Fruit fly (Drosophila melanogaster) whole organism, embryonic: ENCODE data around the gene dock.

Experiments
- CG10274 ChIP-seq: fragments of 200-800 bp; sonication (Bioruptor generic); optimal IDR thresholded peaks from 3 replicates; lab custom pipeline; 2017; ENCODE audit warnings: missing biosample characterization, mild to moderate bottlenecking, missing genetic modification characterization
- CG11085 ChIP-seq: fragments of 200-800 bp; sonication (Bioruptor generic); IDR thresholded peaks from 2 replicates; pipeline ENCODE4 v1.3.6; 2022; ENCODE audit warnings: missing biosample characterization, missing genetic modification characterization
- CG13123 ChIP-seq: fragments of 200-800 bp; sonication (Bioruptor generic); optimal IDR thresholded peaks from 2 replicates; lab custom pipeline; 2016; ENCODE audit warnings: missing biosample characterization, missing genetic modification characterization
- CG13287 ChIP-seq: fragments of 200-800 bp; sonication (Bioruptor generic); IDR thresholded peaks from 2 replicates; pipeline ENCODE4 v1.3.6; 2022; ENCODE audit warnings: missing biosample characterization, missing genetic modification characterization; ENCODE audit not compliant: partially characterized antibody
- CG1603 ChIP-seq: fragments of 200-800 bp; sonication (Bioruptor generic); optimal IDR thresholded peaks from 2 replicates; lab custom pipeline; 2019; ENCODE audit warnings: missing biosample characterization, mild to moderate bottlenecking, missing genetic modification characterization, moderate library complexity
- CG16813 ChIP-seq: fragments of 200-800 bp; sonication (Bioruptor generic); IDR thresholded peaks from 3 replicates; pipeline ENCODE4 v1.3.6; 2022; ENCODE audit warnings: missing biosample characterization, missing genetic modification characterization; ENCODE audit not compliant: partially characterized antibody
- CG18764 ChIP-seq: fragments of 200-800 bp; sonication (Bioruptor generic); optimal IDR thresholded peaks from 3 replicates; lab custom pipeline; 2016; ENCODE audit warnings: missing biosample characterization, missing genetic modification characterization
- CG3065 ChIP-seq: fragments of 200-800 bp; sonication (Bioruptor generic); optimal IDR thresholded peaks from 2 replicates; lab custom pipeline; 2016; ENCODE audit warnings: missing biosample characterization, missing genetic modification characterization
- CG31224 ChIP-seq: fragments of 200-800 bp; sonication (Bioruptor generic); IDR thresholded peaks from 2 replicates; pipeline ENCODE4 v1.3.6; 2022; ENCODE audit warnings: missing biosample characterization, missing genetic modification characterization
- CG33213 ChIP-seq: fragments of 200-800 bp; sonication (Bioruptor generic); optimal IDR thresholded peaks from 3 replicates; lab custom pipeline; 2016; ENCODE audit warnings: missing biosample characterization, missing genetic modification characterization
- CG43689 ChIP-seq: fragments of 200-800 bp; sonication (Bioruptor generic); IDR thresholded peaks from 2 replicates; pipeline ENCODE4 v1.3.6; 2022; ENCODE audit warnings: missing biosample characterization, missing genetic modification characterization
- CG8290 ChIP-seq, 3 experiments: fragments of 200-800 bp; sonication (Bioruptor generic); optimal IDR thresholded peaks; 2 replicates each; lab custom pipeline; 2016 to 2019; ENCODE audit warnings: missing biosample characterization in 3 of 3, missing genetic modification characterization in 3 of 3, mild to moderate bottlenecking in 2 of 3, moderate library complexity in 1 of 3
- CG9437 ChIP-seq: fragments of 200-800 bp; sonication (Bioruptor generic); optimal IDR thresholded peaks from 2 replicates; lab custom pipeline; 2018; ENCODE audit warnings: missing biosample characterization, mild to moderate bottlenecking, missing genetic modification characterization
- CG9727 ChIP-seq: fragments of 200-800 bp; sonication (Bioruptor generic); optimal IDR thresholded peaks from 3 replicates; lab custom pipeline; 2017; ENCODE audit warnings: missing biosample characterization, mild to moderate bottlenecking, missing genetic modification characterization
- CG9797 ChIP-seq: fragments of 200-800 bp; sonication (Bioruptor generic); optimal IDR thresholded peaks from 3 replicates; lab custom pipeline; 2018; ENCODE audit warnings: missing biosample characterization, mild to moderate bottlenecking, missing genetic modification characterization
- CG9932 ChIP-seq: fragments of 200-800 bp; sonication (Bioruptor generic); IDR thresholded peaks from 2 replicates; pipeline ENCODE4 v1.3.6; 2022; ENCODE audit warnings: missing biosample characterization, missing genetic modification characterization
- CoRest ChIP-seq: fragments of 200-800 bp; sonication (Bioruptor generic); optimal IDR thresholded peaks from 3 replicates; lab custom pipeline; 2018; ENCODE audit warnings: missing biosample characterization, mild to moderate bottlenecking, missing genetic modification characterization, moderate library complexity
- Doc2 ChIP-seq: fragments of 200-800 bp; sonication (Bioruptor generic); IDR thresholded peaks from 2 replicates; pipeline ENCODE4 v1.3.6; 2022; ENCODE audit warnings: missing biosample characterization, missing genetic modification characterization
- Dp ChIP-seq: fragments of 200-800 bp; sonication (Bioruptor generic); optimal IDR thresholded peaks from 2 replicates; lab custom pipeline; 2018; ENCODE audit warnings: missing biosample characterization, mild to moderate bottlenecking, missing genetic modification characterization, moderate library complexity
- Fer2 ChIP-seq: fragments of 200-800 bp; sonication (Bioruptor generic); optimal IDR thresholded peaks from 2 replicates; lab custom pipeline; 2018; ENCODE audit warnings: missing biosample characterization, mild to moderate bottlenecking, missing genetic modification characterization, moderate library complexity
- Gug ChIP-seq: fragments of 200-800 bp; sonication (Bioruptor generic); IDR thresholded peaks from 4 replicates; pipeline ENCODE4 v1.3.6; 2022; ENCODE audit warnings: missing biosample characterization, missing genetic modification characterization
- H2.0 ChIP-seq: fragments of 200-800 bp; sonication (Bioruptor generic); IDR thresholded peaks from 2 replicates; pipeline ENCODE4 v1.3.6; 2022; ENCODE audit warnings: missing biosample characterization, missing genetic modification characterization
- HLH54F ChIP-seq: fragments of 200-800 bp; sonication (Bioruptor generic); optimal IDR thresholded peaks from 3 replicates; lab custom pipeline; 2016; ENCODE audit warnings: missing biosample characterization, missing genetic modification characterization
- NFAT ChIP-seq: fragments of 200-800 bp; sonication (Bioruptor generic); IDR thresholded peaks from 2 replicates; pipeline ENCODE4 v1.3.6; 2022; ENCODE audit warnings: missing biosample characterization, missing genetic modification characterization
- NfI ChIP-seq: fragments of 200-800 bp; sonication (Bioruptor generic); optimal IDR thresholded peaks from 3 replicates; lab custom pipeline; 2018; ENCODE audit warnings: missing biosample characterization, mild to moderate bottlenecking, missing genetic modification characterization, moderate library complexity
- Pdp1 ChIP-seq, 2 experiments: fragments of 200-800 bp; sonication (Bioruptor generic); optimal IDR thresholded peaks; 3 replicates each; lab custom pipeline; 2016; ENCODE audit warnings: missing biosample characterization in 2 of 2, missing genetic modification characterization in 2 of 2, mild to moderate bottlenecking in 1 of 2, moderate library complexity in 1 of 2
- Side ChIP-seq: fragments of 200-800 bp; sonication (Bioruptor generic); optimal IDR thresholded peaks from 2 replicates; lab custom pipeline; 2016; ENCODE audit warnings: missing biosample characterization, missing genetic modification characterization
- Sry-δ ChIP-seq: fragments of 200-800 bp; sonication (Bioruptor generic); optimal IDR thresholded peaks from 2 replicates; lab custom pipeline; 2016; ENCODE audit warnings: missing biosample characterization, missing genetic modification characterization
- Trl ChIP-seq, 3 experiments: fragments of >200 bp in 2 of 3; fragments of 200-800 bp in 1 of 3; sonication (Bioruptor generic) in 1 of 3; optimal IDR thresholded peaks; 2 replicates in 1 of 3; 3 replicates in 2 of 3; lab custom pipeline; 2016 to 2017; ENCODE audit warnings: missing biosample characterization in 1 of 3, missing genetic modification characterization in 1 of 3
- Usf ChIP-seq: fragments of 200-800 bp; sonication (Bioruptor generic); optimal IDR thresholded peaks from 2 replicates; lab custom pipeline; 2017; ENCODE audit warnings: missing genotype, missing biosample characterization, missing genetic modification characterization
- chif ChIP-seq, 2 experiments: fragments of 200-800 bp; sonication (Bioruptor generic); optimal IDR thresholded peaks; 3 replicates each; lab custom pipeline; 2016; ENCODE audit warnings: missing biosample characterization in 2 of 2, missing genetic modification characterization in 2 of 2
- crp ChIP-seq, 2 experiments: fragments of 200-800 bp; sonication (Bioruptor generic); optimal IDR thresholded peaks; 2 replicates in 1 of 2; 3 replicates in 1 of 2; lab custom pipeline; 2017; ENCODE audit warnings: missing biosample characterization in 2 of 2, missing genetic modification characterization in 2 of 2, mild to moderate bottlenecking in 1 of 2, moderate library complexity in 1 of 2
- cwo ChIP-seq: fragments of 200-800 bp; sonication (Bioruptor generic); optimal IDR thresholded peaks from 3 replicates; lab custom pipeline; 2017; ENCODE audit warnings: missing biosample characterization, missing genetic modification characterization, mild to moderate bottlenecking, moderate library complexity, missing genetic modification reagents
- eyg ChIP-seq: fragments of 200-800 bp; sonication (Bioruptor generic); optimal IDR thresholded peaks from 3 replicates; lab custom pipeline; 2016; ENCODE audit warnings: missing biosample characterization, missing genetic modification characterization
- fd102C ChIP-seq: fragments of 200-800 bp; sonication (Bioruptor generic); optimal IDR thresholded peaks from 2 replicates; lab custom pipeline; 2018; ENCODE audit warnings: missing biosample characterization, mild to moderate bottlenecking, missing genetic modification characterization, moderate library complexity
- fru ChIP-seq: fragments of >200 bp; optimal IDR thresholded peaks from 2 replicates; lab custom pipeline; 2017
- gce ChIP-seq: fragments of 200-800 bp; sonication (Bioruptor generic); IDR thresholded peaks from 3 replicates; pipeline ENCODE4 v1.3.6; 2022; ENCODE audit warnings: missing biosample characterization, missing genetic modification characterization
- hbn ChIP-seq: fragments of 200-800 bp; sonication (Bioruptor generic); IDR thresholded peaks from 2 replicates; pipeline ENCODE4 v1.3.6; 2022; ENCODE audit warnings: missing biosample characterization, missing genetic modification characterization; ENCODE audit not compliant: partially characterized antibody
- nau ChIP-seq: fragments of 200-800 bp; sonication (Bioruptor generic); optimal IDR thresholded peaks from 3 replicates; lab custom pipeline; 2017; ENCODE audit warnings: missing biosample characterization, mild to moderate bottlenecking, missing genetic modification characterization, missing genetic modification reagents
- odd ChIP-seq: fragments of 200-800 bp; sonication (Bioruptor generic); optimal IDR thresholded peaks from 2 replicates; lab custom pipeline; 2017; ENCODE audit warnings: missing biosample characterization, mild to moderate bottlenecking, missing genetic modification characterization
- p53 ChIP-seq: fragments of 200-800 bp; sonication (Bioruptor generic); optimal IDR thresholded peaks from 2 replicates; lab custom pipeline; 2016; ENCODE audit warnings: missing biosample characterization, missing genetic modification characterization
- ranshi ChIP-seq: fragments of 200-800 bp; sonication (Bioruptor generic); IDR thresholded peaks from 2 replicates; pipeline ENCODE4 v1.3.6; 2022; ENCODE audit warnings: missing biosample characterization, missing genetic modification characterization
- schlank ChIP-seq: fragments of 200-800 bp; sonication (Bioruptor generic); optimal IDR thresholded peaks from 2 replicates; lab custom pipeline; 2018; ENCODE audit warnings: missing biosample characterization, mild to moderate bottlenecking, missing genetic modification characterization
- sd ChIP-seq: fragments of 200-800 bp; sonication (Bioruptor generic); optimal IDR thresholded peaks from 3 replicates; lab custom pipeline; 2018; ENCODE audit warnings: missing biosample characterization, mild to moderate bottlenecking, missing genetic modification characterization, moderate library complexity
- sima ChIP-seq: fragments of 200-800 bp; sonication (Bioruptor generic); optimal IDR thresholded peaks from 2 replicates; lab custom pipeline; 2016; ENCODE audit warnings: missing biosample characterization, missing genetic modification characterization
- stwl ChIP-seq: fragments of 200-800 bp; sonication (Bioruptor generic); optimal IDR thresholded peaks from 3 replicates; lab custom pipeline; 2018; ENCODE audit warnings: missing biosample characterization, mild to moderate bottlenecking, missing genetic modification characterization, moderate library complexity
- tgo ChIP-seq: fragments of 200-800 bp; sonication (Bioruptor generic); IDR thresholded peaks from 3 replicates; pipeline ENCODE4 v1.3.6; 2022; ENCODE audit warnings: missing biosample characterization, missing genetic modification characterization
- vnd ChIP-seq: fragments of 200-800 bp; sonication (Bioruptor generic); IDR thresholded peaks from 3 replicates; pipeline ENCODE4 v1.3.6; 2022; ENCODE audit warnings: missing biosample characterization, missing genetic modification characterization; ENCODE audit not compliant: partially characterized antibody

The dock gene

DNA sequence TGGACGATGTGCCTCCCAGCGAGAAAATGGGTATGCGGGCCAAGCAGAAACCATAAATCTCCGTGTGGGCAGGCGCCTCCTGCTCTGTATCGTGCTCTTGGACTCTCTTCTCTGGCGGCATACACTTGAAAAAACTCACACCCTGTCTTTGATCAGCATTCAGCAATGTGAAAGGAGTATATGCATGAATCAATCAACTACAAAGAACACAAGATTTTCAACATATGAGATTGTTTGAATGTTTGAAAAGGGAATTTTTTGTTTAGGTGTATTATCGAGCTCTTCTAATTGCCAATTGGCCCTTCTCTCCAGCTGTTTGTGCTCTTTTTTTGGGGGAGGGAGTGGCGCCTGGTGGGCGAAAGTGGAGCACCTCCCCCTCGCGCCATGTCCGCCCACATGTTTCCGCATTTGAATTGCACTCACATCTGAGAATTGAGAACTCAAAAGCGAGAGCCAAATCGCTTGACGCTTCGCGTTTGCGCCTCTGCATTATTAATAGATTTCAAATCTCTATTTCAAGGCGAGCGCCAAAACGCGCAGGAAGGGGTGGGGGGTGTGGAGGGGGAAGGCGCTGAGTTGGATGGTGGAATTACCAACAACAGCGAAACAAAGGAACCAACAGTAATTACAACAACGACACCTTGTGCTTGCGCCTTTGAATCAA lies 19.7 kb downstream of the dock start (continued):
- TF ChIP-seq CoRest (tag; lab: Kevin White, UChicago) = peak; percentile 85
- peak; percentile 69; the same call in 1 of the 3 replicates for TF ChIP-seq gce (GFP tag; lab: Robert Waterston, UW)
- TF ChIP-seq H2.0 (GFP tag; lab: Robert Waterston, UW) = peak; percentile 92
- TF ChIP-seq CG13287 (GFP tag; lab: Robert Waterston, UW) = no peak
- peak; percentile 85 to 87 for TF ChIP-seq chif (GFP tag; optimal IDR thresholded peaks at IDR 0.05; lab: Kevin White, UChicago)
- TF ChIP-seq CG3065 = peak; percentile 69
- peak; percentile 81 for TF ChIP-seq CG18764 (GFP tag; lab: Kevin White, UChicago)
- peak; percentile 68 for TF ChIP-seq eyg (GFP tag; lab: Kevin White, UChicago)
- TF ChIP-seq CG9727 (GFP tag; lab: Kevin White, UChicago) = peak; percentile 66
- peak; percentile 88 for TF ChIP-seq Side (GFP tag; lab: Kevin White, UChicago)
- peak; percentile 57 for TF ChIP-seq sd
- peak; percentile 78 for TF ChIP-seq odd (GFP tag; lab: Kevin White, UChicago)
- TF ChIP-seq CG33213 (GFP tag; lab: Kevin White, UChicago) = peak; percentile 83
- TF ChIP-seq CG16813 (GFP tag; lab: Robert Waterston, UW) = no peak
- TF ChIP-seq nau = peak; percentile 90
- TF ChIP-seq Trl (optimal IDR thresholded peaks at IDR 0.05; lab: Kevin White, UChicago) = peak; percentile 22 to 50
- TF ChIP-seq Trl (GFP tag; optimal IDR thresholded peaks at IDR 0.05; lab: Kevin White, UChicago) = peak; percentile 86
- no peak for TF ChIP-seq CG9797 (GFP tag; lab: Kevin White, UChicago)
- no peak for TF ChIP-seq vnd (GFP tag; lab: Robert Waterston, UW)
- peak; percentile 50 for TF ChIP-seq sima (GFP tag; lab: Kevin White, UChicago)
- peak; percentile 60 for TF ChIP-seq p53 (GFP tag; lab: Kevin White, UChicago)
- peak; percentile 87 for TF ChIP-seq ranshi
- TF ChIP-seq tgo = peak; percentile 84
- no peak for TF ChIP-seq Dp (GFP tag; lab: Kevin White, UChicago)
- no peak for TF ChIP-seq fru (lab: Kevin White, UChicago)
- peak; percentile 76 for TF ChIP-seq CG11085
- TF ChIP-seq CG9437 (GFP tag; lab: Kevin White, UChicago) = peak; percentile 75
- peak; percentile 49 for TF ChIP-seq Sry-δ (GFP tag; lab: Kevin White, UChicago)
- peak; percentile 79 for TF ChIP-seq schlank (tag; lab: Kevin White, UChicago)
- peak; percentile 83 for TF ChIP-seq cwo
- TF ChIP-seq hbn (GFP tag; lab: Robert Waterston, UW) = no peak
- peak; percentile 71 for TF ChIP-seq CG13123 (GFP tag; lab: Kevin White, UChicago)
- peak; percentile 68 for TF ChIP-seq CG10274 (GFP tag; lab: Kevin White, UChicago)
- TF ChIP-seq CG9932 (GFP tag; lab: Robert Waterston, UW) = peak; percentile 91
- peak; percentile 65 for TF ChIP-seq Fer2 (tag; lab: Kevin White, UChicago)
- no peak for TF ChIP-seq fd102C (GFP tag; lab: Kevin White, UChicago)
- TF ChIP-seq Doc2 (GFP tag; lab: Robert Waterston, UW) = 0 out of 2 replicates have a peak, but pooled peaks have one; percentile 40
- peak; percentile 79 to 87 for TF ChIP-seq Pdp1 (GFP tag; optimal IDR thresholded peaks at IDR 0.05; lab: Kevin White, UChicago)
- peak; percentile 94 for TF ChIP-seq CG1603 (tag; lab: Kevin White, UChicago)
- TF ChIP-seq stwl (tag; lab: Kevin White, UChicago) = no peak
- peak; percentile 76 for TF ChIP-seq CG43689 (GFP tag; lab: Robert Waterston, UW)
- TF ChIP-seq Usf = peak; percentile 33
- peak; percentile 82 for TF ChIP-seq HLH54F
- TF ChIP-seq NfI (GFP tag; lab: Kevin White, UChicago) = peak; percentile 92
- peak; percentile 57 for TF ChIP-seq CG8290 (GFP tag; optimal IDR thresholded peaks at IDR 0.05; lab: Kevin White, UChicago)
- TF ChIP-seq CG8290 (tag; optimal IDR thresholded peaks at IDR 0.05; lab: Kevin White, UChicago) = peak in 1 of 2 experiments; percentile 97
- TF ChIP-seq Gug (GFP tag; lab: Robert Waterston, UW) = peak; percentile 88; the same call in 3 of the 4 replicates
- peak; percentile 80; the same call in 1 of the 2 replicates for TF ChIP-seq CG31224 (GFP tag; lab: Robert Waterston, UW)
- peak; percentile 91 for TF ChIP-seq NFAT (GFP tag; lab: Robert Waterston, UW)
- TF ChIP-seq crp (GFP tag; optimal IDR thresholded peaks at IDR 0.05; lab: Kevin White, UChicago) = peak in 1 of 2 experiments; percentile 64
